Worm (Caenorhabditis elegans): ENCODE results near the gene rgs-6.

rgs-6 gene

DNA sequence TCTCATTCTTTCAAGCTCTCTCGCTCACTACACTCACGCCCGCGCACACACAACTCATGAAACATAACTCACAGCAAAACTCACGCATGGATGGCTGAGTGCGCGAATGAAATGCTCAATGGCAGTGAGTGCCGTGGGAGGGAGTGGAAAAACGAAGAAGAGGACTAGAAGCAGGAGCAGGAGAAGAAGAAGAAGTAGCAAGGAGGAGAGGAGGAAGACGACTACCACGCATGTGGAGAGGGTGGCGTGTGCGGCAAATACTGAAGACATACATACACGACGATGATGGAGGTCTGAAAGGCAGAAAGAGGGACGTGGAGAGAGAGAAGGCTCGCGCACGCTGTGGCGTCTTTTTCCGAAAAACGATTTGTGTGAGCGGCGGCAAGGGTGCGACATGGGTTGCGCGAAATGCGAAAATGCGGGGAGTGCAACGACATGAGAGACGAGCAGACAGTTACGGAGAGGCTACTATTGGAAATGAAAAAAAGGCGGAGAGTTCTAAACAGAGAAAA is 4.6 kb downstream of the rgs-6 start (continued):
- TF ChIP-seq nhr-48 (tag; optimal IDR thresholded peaks at IDR 0.05) (peak; percentile 42), duxl-1 (tag; optimal IDR thresholded peaks at IDR 0.05; ENCODE audit: poor library complexity) (no peak), nhr-111 (GFP tag; optimal IDR thresholded peaks at IDR 0.05) (no peak), lin-38 (GFP tag; IDR thresholded peaks at IDR 0.05) (no peak), ceh-62 (tag; optimal IDR thresholded peaks at IDR 0.05) (no peak), skn-1 (tag; optimal IDR thresholded peaks at IDR 0.05) (no peak)

DNA sequence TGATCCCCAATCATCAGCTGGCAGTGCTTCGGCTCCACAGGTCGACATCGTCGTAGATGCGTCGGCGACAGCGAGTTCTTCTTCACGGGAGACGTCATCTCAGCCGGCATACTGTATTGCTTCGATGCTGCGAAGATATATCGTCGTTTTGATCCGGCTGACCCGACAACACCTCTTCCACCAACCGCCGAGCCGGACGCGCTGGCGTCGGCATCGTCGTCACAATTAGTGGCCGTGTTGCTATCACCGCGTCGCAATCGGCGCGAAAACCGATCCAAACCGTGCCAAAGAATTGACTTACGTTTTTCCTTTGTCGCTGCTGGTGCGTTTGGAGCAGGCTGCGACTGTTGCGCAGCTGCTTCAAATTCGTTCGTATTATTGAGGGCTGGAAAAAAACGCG is 7.4 kb downstream of the rgs-6 start:
- TF ChIP-seq set-16 (GFP tag; IDR thresholded peaks at IDR 0.05) (peak; percentile 59), mdt-29 (GFP tag; IDR thresholded peaks at IDR 0.05) (no peak), ztf-7 (tag; optimal IDR thresholded peaks at IDR 0.05) (no peak), tag-97 (GFP tag; IDR thresholded peaks at IDR 0.05) (no peak), egl-43 (GFP tag; IDR thresholded peaks at IDR 0.05) (peak; percentile 60; the same call in 1 of the 2 replicates), nhr-11 (tag; optimal IDR thresholded peaks at IDR 0.05) (no peak)

DNA sequence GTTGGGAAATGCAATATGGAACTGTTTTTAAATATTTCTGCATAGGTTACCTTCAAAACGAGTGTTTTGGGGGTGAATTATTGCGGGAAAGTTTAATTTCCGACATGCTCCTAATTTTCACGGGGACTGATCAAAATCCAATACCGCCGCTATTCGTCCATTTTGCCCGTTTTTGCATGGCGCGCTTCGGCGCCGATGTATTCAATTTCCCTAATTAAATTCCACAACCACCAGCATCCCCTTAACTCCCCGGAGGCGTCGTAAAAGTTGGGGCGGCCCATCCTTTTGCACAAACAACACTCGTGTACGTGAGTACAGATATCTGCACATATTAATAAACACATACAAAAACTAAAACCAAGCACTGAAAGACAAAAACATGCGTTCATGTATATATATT is 9.0 kb downstream of the rgs-6 start:
- no peak for TF ChIP-seq spr-1 (tag; optimal IDR thresholded peaks at IDR 0.05)
- TF ChIP-seq unc-62 (GFP tag; optimal IDR thresholded peaks at IDR 0.05 in 1 of 2): peak in 1 of 2 experiments; percentile 49
- TF ChIP-seq unc-62 (tag; optimal IDR thresholded peaks at IDR 0.05): no peak
- TF ChIP-seq ces-1 (GFP tag; optimal IDR thresholded peaks at IDR 0.05): peak; percentile 53

DNA sequence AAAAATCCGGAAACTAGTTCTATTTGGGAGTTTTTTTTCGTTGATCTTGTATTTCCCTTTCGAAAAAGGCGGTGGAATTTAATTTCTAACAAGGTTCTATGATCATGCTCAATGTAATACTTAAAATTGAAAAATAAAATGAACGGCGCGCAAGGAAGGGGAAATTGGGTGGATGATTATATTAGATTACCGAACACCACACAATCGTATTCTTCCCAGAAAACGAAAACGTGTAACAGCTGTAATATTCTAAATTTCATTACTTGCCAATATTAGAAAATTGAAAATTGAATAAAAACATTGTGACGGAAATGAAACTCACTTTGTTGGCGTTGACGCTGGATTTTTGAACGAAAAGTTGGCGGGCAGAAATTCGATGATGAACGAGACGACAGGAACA is 9.8 kb downstream of the rgs-6 start:
- TF ChIP-seq aha-1 (tag) (peak; percentile 71), ces-1 (GFP tag; optimal IDR thresholded peaks at IDR 0.05) (peak; percentile 66), egl-43 (GFP tag; IDR thresholded peaks at IDR 0.05) (no peak)

DNA sequence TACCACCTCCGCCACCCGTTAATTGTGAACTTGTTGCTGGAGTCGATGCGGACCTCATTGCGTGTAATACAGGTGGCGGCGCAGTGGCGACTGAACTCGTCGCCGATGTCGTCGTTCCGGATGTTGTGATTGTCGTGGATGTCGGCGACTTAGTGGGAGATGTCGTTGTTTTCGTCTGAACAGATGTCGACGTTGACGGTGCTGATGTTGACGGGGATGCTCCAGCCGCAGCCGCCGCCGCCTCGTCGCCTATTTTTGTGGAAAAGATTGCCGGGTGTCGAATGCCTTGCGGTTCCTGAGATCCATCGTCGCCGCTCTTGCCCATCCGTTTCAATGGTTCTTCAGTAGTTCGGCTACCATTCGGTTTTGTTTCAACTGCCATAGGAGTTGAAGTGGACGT is 12.6 kb downstream of the rgs-6 start:
- no peak for TF ChIP-seq nhr-25 (tag; optimal IDR thresholded peaks at IDR 0.05; ENCODE audit: borderline replicate concordance, insufficient read depth)
- peak; percentile 62; the same call in 1 of the 2 replicates for TF ChIP-seq set-16 (GFP tag; IDR thresholded peaks at IDR 0.05)
- TF ChIP-seq egl-43 (GFP tag; IDR thresholded peaks at IDR 0.05): 0 out of 2 replicates have a peak, but pooled peaks have one; percentile 12

DNA sequence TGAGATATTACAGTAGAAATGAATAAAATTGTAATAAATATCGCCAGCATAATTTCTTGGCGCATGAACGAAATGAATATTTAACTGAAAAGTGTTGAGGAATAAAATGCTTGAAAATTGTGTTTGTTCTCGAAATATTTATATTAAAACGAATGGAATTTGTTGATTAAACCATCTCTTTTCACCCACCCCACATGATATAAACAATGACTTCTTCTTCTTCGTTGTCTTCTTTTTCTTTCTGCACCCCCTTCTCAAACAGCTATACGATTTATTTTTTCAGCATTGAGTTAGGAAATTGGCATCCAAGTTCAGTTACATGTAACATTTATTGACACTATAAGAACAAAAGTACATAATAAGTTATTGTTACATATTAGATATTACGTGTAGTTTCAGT is 13.5 kb downstream of the rgs-6 start, which contains the start of gene C41G11.1:
C41G11.1 (minus strand) TSS at position 101 of the 400 bp plus-strand sequence.
- TF ChIP-seq zag-1 (tag; optimal IDR thresholded peaks at IDR 0.05) (no peak), ceh-44 (GFP tag; IDR thresholded peaks at IDR 0.05) (no peak), ztf-11 (tag; optimal IDR thresholded peaks at IDR 0.05) (no peak), daf-12 (tag; optimal IDR thresholded peaks at IDR 0.05) (no peak), lin-38 (GFP tag; IDR thresholded peaks at IDR 0.05) (no peak), dpl-1 (GFP tag; optimal IDR thresholded peaks at IDR 0.05) (no peak), snpc-4 (tag; optimal IDR thresholded peaks at IDR 0.05) (no peak), gei-8 (GFP tag; optimal IDR thresholded peaks at IDR 0.05) (no peak), vab-7 (GFP tag; IDR thresholded peaks at IDR 0.05) (no peak), egl-27 (tag; optimal IDR thresholded peaks at IDR 0.05) (no peak), ztf-7 (tag; optimal IDR thresholded peaks at IDR 0.05) (no peak)

DNA sequence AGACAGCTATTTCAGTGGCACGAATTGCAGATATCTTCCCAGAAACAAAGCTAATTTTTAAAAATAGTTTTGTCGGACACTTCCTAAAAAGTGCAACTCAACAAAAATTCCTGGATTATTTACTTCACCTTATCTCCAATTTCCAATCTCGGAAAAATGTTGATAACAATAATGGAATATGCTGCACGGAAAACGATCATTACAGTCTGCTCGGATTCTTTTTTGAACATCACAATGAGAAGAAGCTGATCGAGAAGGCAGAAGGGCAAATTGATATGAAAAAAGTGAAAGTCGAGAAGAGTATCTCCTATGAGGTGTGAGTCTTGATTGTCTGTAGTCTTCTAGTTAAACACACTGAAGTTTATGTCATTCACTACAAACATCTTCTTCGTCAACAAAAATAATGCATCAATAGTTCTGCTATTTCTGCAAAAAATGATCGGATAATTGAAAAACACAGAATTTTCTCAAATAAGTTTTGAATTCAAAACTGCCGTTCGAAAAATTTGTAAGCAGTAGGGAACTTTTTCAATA is 17.7 kb downstream of the rgs-6 start:
- TF ChIP-seq hlh-30 (tag; optimal IDR thresholded peaks at IDR 0.05; ENCODE audit: insufficient read depth) (no peak), aha-1 (tag) (peak; percentile 81), spr-3 (GFP tag; optimal IDR thresholded peaks at IDR 0.05) (no peak), mdl-1 (tag; optimal IDR thresholded peaks at IDR 0.05) (no peak), Y105C5A.15 (GFP tag; IDR thresholded peaks at IDR 0.05) (no peak), lsy-2 (tag; optimal IDR thresholded peaks at IDR 0.05) (no peak), egl-27 (tag; optimal IDR thresholded peaks at IDR 0.05) (no peak), nhr-28 (tag; optimal IDR thresholded peaks at IDR 0.05) (peak; percentile 97), daf-16 (GFP tag; optimal IDR thresholded peaks at IDR 0.05) (no peak), daf-16 (tag; optimal IDR thresholded peaks at IDR 0.05) (peak; percentile 64), F10B5.3 (tag; optimal IDR thresholded peaks at IDR 0.05) (no peak)

All from whole organism, L4 larva.